Worm (Caenorhabditis elegans) whole organism, L3 larva: ENCODE results near the gene C15H11.10.

Experiments used
- ama-1 ChIP-seq: fragments of 150-350 bp; optimal IDR thresholded peaks from 2 replicates; lab custom pipeline; 2018
- egl-27 ChIP-seq: sonication (generic microtip); optimal IDR thresholded peaks from 4 replicates; lab custom pipeline; 2017; ENCODE audit warnings: missing biosample characterization, missing genetic modification reagents, missing genetic modification characterization
- fos-1 ChIP-seq: fragments of 150-350 bp; optimal IDR thresholded peaks from 2 replicates; lab custom pipeline; 2014; ENCODE audit warnings: missing biosample characterization, missing genetic modification characterization
- nhr-11 ChIP-seq: fragments of 150-350 bp; optimal IDR thresholded peaks from 2 replicates; lab custom pipeline; 2014; ENCODE audit warnings: missing biosample characterization, missing genetic modification characterization
- nhr-43 ChIP-seq: sonication (generic microtip); optimal IDR thresholded peaks from 2 replicates; lab custom pipeline; 2016; ENCODE audit warnings: mild to moderate bottlenecking, missing genetic modification characterization, missing compliant biosample characterization; ENCODE audit not compliant: poor library complexity, severe bottlenecking
- pqm-1 ChIP-seq: fragments of 150-350 bp; optimal IDR thresholded peaks from 2 replicates; lab custom pipeline; 2017; ENCODE audit warnings: missing biosample characterization, missing genetic modification characterization, inconsistent platforms
- sea-2 ChIP-seq: fragments of 150-350 bp; sonication (generic microtip); optimal IDR thresholded peaks from 4 replicates; lab custom pipeline; 2014; ENCODE audit warnings: missing biosample characterization, missing genetic modification reagents, missing genetic modification characterization
- unc-62 ChIP-seq: fragments of 150-350 bp; sonication (generic microtip); optimal IDR thresholded peaks from 4 replicates; lab custom pipeline; 2014; ENCODE audit warnings: missing biosample characterization, missing genetic modification reagents, missing genetic modification characterization
- ztf-11 ChIP-seq: fragments of 150-350 bp; optimal IDR thresholded peaks from 2 replicates; lab custom pipeline; 2014; ENCODE audit warnings: missing biosample characterization, missing genetic modification characterization
- ztf-4 ChIP-seq: fragments of 150-350 bp; optimal IDR thresholded peaks from 2 replicates; lab custom pipeline; 2014; ENCODE audit warnings: missing biosample characterization, missing genetic modification characterization

ce11 chrV:14361973-14362372 is 30.0 kb upstream of the C15H11.10 start:
- TF ChIP-seq nhr-43 (tag; lab: Kevin White, UChicago): no peak
- no peak for TF ChIP-seq ztf-11
- TF ChIP-seq fos-1: no peak
- no peak for TF ChIP-seq pqm-1 (tag; lab: Kevin White, UChicago)
- no peak for TF ChIP-seq egl-27 (tag; lab: Kevin White, UChicago)
- TF ChIP-seq ztf-4 (tag; lab: Kevin White, UChicago): no peak
- no peak for TF ChIP-seq nhr-11 (tag; lab: Kevin White, UChicago)
- TF ChIP-seq ama-1 (lab: Kevin White, UChicago): no peak
- TF ChIP-seq sea-2 (GFP tag; lab: Kevin White, UChicago): no peak
- TF ChIP-seq unc-62 (GFP tag; lab: Kevin White, UChicago): no peak
